Fruit fly (Drosophila melanogaster) whole organism, pupa: ENCODE data around the gene RpS28b.

Source experiments
- CG10348 ChIP-seq: fragments of 200-800 bp; sonication (Bioruptor generic); IDR thresholded peaks from 2 replicates; pipeline ENCODE4 v1.3.6; 2022; ENCODE audit warnings: missing biosample characterization, missing genetic modification characterization
- CG12605 ChIP-seq: fragments of 200-800 bp; sonication (Bioruptor generic); IDR thresholded peaks from 2 replicates; pipeline ENCODE4 v1.3.6; 2022; ENCODE audit warnings: missing biosample characterization, missing genetic modification characterization
- CG13204 ChIP-seq: fragments of 200-800 bp; sonication (Bioruptor generic); optimal IDR thresholded peaks from 2 replicates; lab custom pipeline; 2018; ENCODE audit warnings: missing biosample characterization, mild to moderate bottlenecking, missing genetic modification characterization, moderate library complexity
- CG14655 ChIP-seq: fragments of 200-800 bp; sonication (Bioruptor generic); optimal IDR thresholded peaks from 3 replicates; lab custom pipeline; 2017; ENCODE audit warnings: mild to moderate bottlenecking, missing biosample characterization, missing genetic modification reagents, missing genetic modification characterization
- CG15710 ChIP-seq: fragments of 200-800 bp; sonication (Bioruptor generic); optimal IDR thresholded peaks from 2 replicates; lab custom pipeline; 2018; ENCODE audit warnings: missing biosample characterization, mild to moderate bottlenecking, missing genetic modification characterization, moderate library complexity
- CG17806 ChIP-seq: fragments of 200-800 bp; sonication (Bioruptor generic); optimal IDR thresholded peaks from 2 replicates; lab custom pipeline; 2018; ENCODE audit warnings: missing biosample characterization, mild to moderate bottlenecking, missing genetic modification characterization, moderate library complexity
- CG32121 ChIP-seq: fragments of 200-800 bp; sonication (Bioruptor generic); IDR thresholded peaks from 2 replicates; pipeline ENCODE4 v1.3.6; 2022; ENCODE audit warnings: missing biosample characterization, missing genetic modification characterization
- CG34367 ChIP-seq: fragments of 200-800 bp; sonication (Bioruptor generic); optimal IDR thresholded peaks from 2 replicates; lab custom pipeline; 2018; ENCODE audit warnings: missing biosample characterization, mild to moderate bottlenecking, missing genetic modification characterization
- CG4496 ChIP-seq: fragments of 200-800 bp; sonication (Bioruptor generic); IDR thresholded peaks from 3 replicates; pipeline ENCODE4 v1.3.6; 2022; ENCODE audit warnings: missing biosample characterization, missing genetic modification characterization
- CG8159 ChIP-seq: fragments of 200-800 bp; sonication (Bioruptor generic); optimal IDR thresholded peaks from 3 replicates; lab custom pipeline; 2018; ENCODE audit warnings: missing biosample characterization, mild to moderate bottlenecking, missing genetic modification characterization, moderate library complexity
- CG8301 ChIP-seq: fragments of 200-800 bp; sonication (Bioruptor generic); optimal IDR thresholded peaks from 2 replicates; lab custom pipeline; 2018; ENCODE audit warnings: missing biosample characterization, mild to moderate bottlenecking, missing genetic modification characterization
- CG9948 ChIP-seq: fragments of 200-800 bp; sonication (Bioruptor generic); optimal IDR thresholded peaks from 2 replicates; lab custom pipeline; 2018; ENCODE audit warnings: missing biosample characterization, mild to moderate bottlenecking, missing genetic modification characterization, moderate library complexity
- D1 ChIP-seq: fragments of 200-800 bp; sonication (Bioruptor generic); optimal IDR thresholded peaks from 2 replicates; lab custom pipeline; 2018; ENCODE audit warnings: missing biosample characterization, mild to moderate bottlenecking, missing genetic modification characterization, moderate library complexity
- EcR ChIP-seq: fragments of 200-800 bp; sonication (Bioruptor generic); optimal IDR thresholded peaks from 3 replicates; lab custom pipeline; 2019; ENCODE audit warnings: missing biosample characterization, missing genetic modification characterization, mild to moderate bottlenecking, moderate library complexity, missing genetic modification reagents
- Ets98B ChIP-seq: fragments of 200-800 bp; sonication (Bioruptor generic); IDR thresholded peaks from 2 replicates; pipeline ENCODE4 v1.3.6; 2022; ENCODE audit warnings: missing biosample characterization, missing genetic modification characterization
- Pif1A ChIP-seq: fragments of 200-800 bp; sonication (Bioruptor generic); optimal IDR thresholded peaks from 3 replicates; lab custom pipeline; 2016; ENCODE audit warnings: missing biosample characterization, missing genetic modification characterization
- Pif1B ChIP-seq: fragments of 200-800 bp; sonication (Bioruptor generic); optimal IDR thresholded peaks from 3 replicates; lab custom pipeline; 2016; ENCODE audit warnings: missing biosample characterization, missing genetic modification characterization
- Snoo ChIP-seq: fragments of 200-800 bp; sonication (Bioruptor generic); optimal IDR thresholded peaks from 3 replicates; lab custom pipeline; 2017; ENCODE audit warnings: missing biosample characterization, mild to moderate bottlenecking, missing genetic modification characterization, inconsistent platforms
- fd96Ca ChIP-seq: fragments of 200-800 bp; sonication (Bioruptor generic); IDR thresholded peaks from 3 replicates; pipeline ENCODE4 v1.3.6; 2022; ENCODE audit warnings: missing biosample characterization, missing genetic modification characterization
- gl ChIP-seq: fragments of 200-800 bp; sonication (Bioruptor generic); optimal IDR thresholded peaks from 2 replicates; lab custom pipeline; 2018; ENCODE audit warnings: missing biosample characterization, mild to moderate bottlenecking, missing genetic modification characterization
- rn ChIP-seq: fragments of 200-800 bp; sonication (Bioruptor generic); IDR thresholded peaks from 2 replicates; pipeline ENCODE4 v1.3.6; 2022; ENCODE audit warnings: missing biosample characterization, missing genetic modification characterization

RpS28b gene

dm6 chrX:9599158-9600082 is 45.0 kb downstream of the RpS28b start:
- TF ChIP-seq Pif1B (no peak), EcR (peak; percentile 63), CG12605 (GFP tag; lab: Robert Waterston, UW) (no peak)

dm6 chrX:9600083-9600817 is 45.8 kb downstream of the RpS28b start:
- no peak for TF ChIP-seq EcR
- peak; percentile 61 for TF ChIP-seq CG17806 (tag; lab: Kevin White, UChicago)
- TF ChIP-seq CG10348 (GFP tag; lab: Robert Waterston, UW), result no peak
- no peak for TF ChIP-seq CG14655
- TF ChIP-seq Snoo (tag; lab: Kevin White, UChicago), result peak; percentile 62
- peak; percentile 15 for TF ChIP-seq gl (tag; lab: Kevin White, UChicago)
- TF ChIP-seq CG32121 (GFP tag; lab: Robert Waterston, UW), result peak; percentile 46; the same call in 1 of the 2 replicates
- TF ChIP-seq CG34367 (tag; lab: Kevin White, UChicago), result peak; percentile 59
- peak; percentile 72 for TF ChIP-seq CG8301
- TF ChIP-seq Pif1A (GFP tag; lab: Kevin White, UChicago), result no peak
- TF ChIP-seq CG4496, result peak; percentile 51; the same call in 1 of the 3 replicates
- TF ChIP-seq Ets98B (GFP tag; lab: Robert Waterston, UW), result peak; percentile 61; the same call in 1 of the 2 replicates
- TF ChIP-seq CG12605 (GFP tag; lab: Robert Waterston, UW), result peak; percentile 81
- TF ChIP-seq Pif1B, result peak; percentile 72
- TF ChIP-seq CG13204 (GFP tag; lab: Kevin White, UChicago), result no peak
- TF ChIP-seq fd96Ca (GFP tag; lab: Robert Waterston, UW), result peak; percentile 60; the same call in 2 of the 3 replicates
- TF ChIP-seq rn (GFP tag; lab: Robert Waterston, UW), result no peak
- TF ChIP-seq CG9948 (tag; lab: Kevin White, UChicago), result peak; percentile 69
- peak; percentile 66 for TF ChIP-seq CG15710 (tag; lab: Kevin White, UChicago)
- TF ChIP-seq D1 (tag; lab: Kevin White, UChicago), result no peak
- peak; percentile 79 for TF ChIP-seq CG8159 (tag; lab: Kevin White, UChicago)

dm6 chrX:9600818-9601732 is 46.7 kb downstream of the RpS28b start, which contains the start of gene Gga:
Gga (plus strand) TSS chrX:9601030.
- 0 out of 3 replicates have a peak, but pooled peaks have one; percentile 10 for TF ChIP-seq fd96Ca (GFP tag; lab: Robert Waterston, UW)
- TF ChIP-seq CG10348 (GFP tag; lab: Robert Waterston, UW), result no peak
- peak; percentile 41; the same call in 1 of the 2 replicates for TF ChIP-seq CG32121 (GFP tag; lab: Robert Waterston, UW)
- 0 out of 3 replicates have a peak, but pooled peaks have one; percentile 18 for TF ChIP-seq CG4496
- no peak for TF ChIP-seq CG15710 (tag; lab: Kevin White, UChicago)
- TF ChIP-seq CG12605 (GFP tag; lab: Robert Waterston, UW), result no peak
- no peak for TF ChIP-seq Pif1A (GFP tag; lab: Kevin White, UChicago)
